Fruit fly (Drosophila melanogaster) whole organism, embryonic: Measurements from ENCODE around the gene CG1440.

Source experiments
- BtbVII ChIP-seq: fragments of 200-800 bp; sonication (Bioruptor generic); optimal IDR thresholded peaks from 3 replicates; lab custom pipeline; 2017; ENCODE audit warnings: missing biosample characterization, mild to moderate bottlenecking, missing genetic modification characterization
- CG10274 ChIP-seq: fragments of 200-800 bp; sonication (Bioruptor generic); optimal IDR thresholded peaks from 3 replicates; lab custom pipeline; 2017; ENCODE audit warnings: missing biosample characterization, mild to moderate bottlenecking, missing genetic modification characterization
- CG10979 ChIP-seq: fragments of 200-800 bp; sonication (Bioruptor generic); optimal IDR thresholded peaks from 2 replicates; lab custom pipeline; 2018; ENCODE audit warnings: missing biosample characterization, mild to moderate bottlenecking, missing genetic modification characterization, moderate library complexity
- CG11696 ChIP-seq: fragments of 200-800 bp; sonication (Bioruptor generic); IDR thresholded peaks from 2 replicates; pipeline ENCODE4 v1.3.6; 2022; ENCODE audit warnings: missing biosample characterization, missing genetic modification characterization
- CG11723 ChIP-seq: fragments of 200-800 bp; sonication (Bioruptor generic); optimal IDR thresholded peaks from 2 replicates; lab custom pipeline; 2017; ENCODE audit warnings: missing biosample characterization, mild to moderate bottlenecking, missing genetic modification characterization
- CG12104 ChIP-seq: fragments of 200-800 bp; sonication (Bioruptor generic); optimal IDR thresholded peaks from 3 replicates; lab custom pipeline; 2016; ENCODE audit warnings: missing biosample characterization, missing genetic modification characterization
- CG13123 ChIP-seq: fragments of 200-800 bp; sonication (Bioruptor generic); optimal IDR thresholded peaks from 2 replicates; lab custom pipeline; 2016; ENCODE audit warnings: missing biosample characterization, missing genetic modification characterization
- CG13624 ChIP-seq: fragments of 200-800 bp; sonication (Bioruptor generic); optimal IDR thresholded peaks from 2 replicates; lab custom pipeline; 2016; ENCODE audit warnings: missing biosample characterization, missing genetic modification characterization
- CG17612 ChIP-seq: fragments of 200-800 bp; sonication (Bioruptor generic); IDR thresholded peaks from 2 replicates; pipeline ENCODE4 v1.3.6; 2022; ENCODE audit warnings: missing biosample characterization, missing genetic modification characterization
- CG1792 ChIP-seq: fragments of 200-800 bp; sonication (Bioruptor generic); optimal IDR thresholded peaks from 2 replicates; lab custom pipeline; 2016; ENCODE audit warnings: missing biosample characterization, missing genetic modification characterization
- CG2199 ChIP-seq: fragments of 200-800 bp; sonication (Bioruptor generic); IDR thresholded peaks from 3 replicates; pipeline ENCODE4 v1.3.6; 2022; ENCODE audit warnings: missing biosample characterization, missing genetic modification characterization
- CG34376 ChIP-seq: fragments of 200-800 bp; sonication (Bioruptor generic); optimal IDR thresholded peaks from 2 replicates; lab custom pipeline; 2018; ENCODE audit warnings: missing biosample characterization, mild to moderate bottlenecking, missing genetic modification characterization
- CG3726 ChIP-seq: fragments of 200-800 bp; sonication (Bioruptor generic); IDR thresholded peaks from 3 replicates; pipeline ENCODE4, ENCODE4 v1.3.6; 2022; ENCODE audit warnings: missing biosample characterization, missing genetic modification characterization
- CG3847 ChIP-seq: fragments of 200-800 bp; sonication (Bioruptor generic); IDR thresholded peaks from 2 replicates; pipeline ENCODE4 v1.3.6; 2022; ENCODE audit warnings: missing biosample characterization, missing genetic modification characterization
- CG4730 ChIP-seq: fragments of 200-800 bp; sonication (Bioruptor generic); IDR thresholded peaks from 2 replicates; pipeline ENCODE4 v1.3.6; 2022; ENCODE audit warnings: missing biosample characterization, missing genetic modification characterization
- CG6654 ChIP-seq: fragments of 200-800 bp; sonication (Bioruptor generic); optimal IDR thresholded peaks from 2 replicates; lab custom pipeline; 2017; ENCODE audit warnings: missing biosample characterization, mild to moderate bottlenecking, missing genetic modification characterization
- CG6683 ChIP-seq: fragments of 200-800 bp; sonication (Bioruptor generic); optimal IDR thresholded peaks from 2 replicates; lab custom pipeline; 2017; ENCODE audit warnings: missing biosample characterization, mild to moderate bottlenecking, missing genetic modification characterization, missing genetic modification reagents
- CG7556 ChIP-seq: fragments of 200-800 bp; sonication (Bioruptor generic); optimal IDR thresholded peaks from 2 replicates; lab custom pipeline; 2017; ENCODE audit warnings: missing biosample characterization, mild to moderate bottlenecking, missing genetic modification characterization
- CG8089 ChIP-seq: fragments of 200-800 bp; sonication (Bioruptor generic); optimal IDR thresholded peaks from 3 replicates; lab custom pipeline; 2016; ENCODE audit warnings: missing biosample characterization, missing genetic modification characterization
- Ets65A ChIP-seq: fragments of 200-800 bp; sonication (Bioruptor generic); peaks from one replicate; lab custom pipeline; 2016; ENCODE audit warnings: missing biosample characterization, missing genetic modification characterization
- Fer3 ChIP-seq: fragments of 200-800 bp; sonication (Bioruptor generic); optimal IDR thresholded peaks from 2 replicates; lab custom pipeline; 2018; ENCODE audit warnings: missing biosample characterization, mild to moderate bottlenecking, missing genetic modification characterization, moderate library complexity
- Jarid2 ChIP-seq: fragments of 200-800 bp; sonication (Bioruptor generic); optimal IDR thresholded peaks from 3 replicates; lab custom pipeline; 2017; ENCODE audit warnings: mild to moderate bottlenecking, missing biosample characterization, missing genetic modification reagents, missing genetic modification characterization
- Kr ChIP-seq: fragments of 200-800 bp; sonication (Bioruptor generic); optimal IDR thresholded peaks from 2 replicates; lab custom pipeline; 2017; ENCODE audit warnings: missing biosample characterization, mild to moderate bottlenecking, missing genetic modification characterization
- Nf-YC ChIP-seq: fragments of 200-800 bp; optimal IDR thresholded peaks from 3 replicates; lab custom pipeline; 2019; ENCODE audit warnings: missing biosample characterization, mild to moderate bottlenecking, missing genetic modification characterization, moderate library complexity
- Scr ChIP-seq: fragments of 200-800 bp; sonication (Bioruptor generic); IDR thresholded peaks from 2 replicates; pipeline ENCODE4 v1.3.6; 2022; ENCODE audit warnings: missing biosample characterization, missing genetic modification characterization; ENCODE audit not compliant: partially characterized antibody
- az2 ChIP-seq: fragments of 200-800 bp; sonication (Bioruptor generic); optimal IDR thresholded peaks from 3 replicates; lab custom pipeline; 2016; ENCODE audit warnings: missing biosample characterization, missing genetic modification characterization
- btn ChIP-seq: fragments of 200-800 bp; sonication (Bioruptor generic); optimal IDR thresholded peaks from 2 replicates; lab custom pipeline; 2016; ENCODE audit warnings: missing biosample characterization, missing genetic modification characterization
- croc ChIP-seq: fragments of 200-800 bp; sonication (Bioruptor generic); conservative IDR thresholded peaks from 3 replicates; pipeline ENCODE4 v1.3.6; 2022; ENCODE audit warnings: missing biosample characterization, missing genetic modification characterization
- dmrt11E ChIP-seq: fragments of 200-800 bp; sonication (Bioruptor generic); optimal IDR thresholded peaks from 3 replicates; lab custom pipeline; 2018; ENCODE audit warnings: missing biosample characterization, mild to moderate bottlenecking, missing genetic modification characterization, moderate library complexity
- emc ChIP-seq: fragments of 200-800 bp; sonication (Bioruptor generic); optimal IDR thresholded peaks from 2 replicates; lab custom pipeline; 2016; ENCODE audit warnings: missing biosample characterization, missing genetic modification characterization
- gce ChIP-seq: fragments of 200-800 bp; sonication (Bioruptor generic); IDR thresholded peaks from 3 replicates; pipeline ENCODE4 v1.3.6; 2022; ENCODE audit warnings: missing biosample characterization, missing genetic modification characterization
- h ChIP-seq: fragments of >200 bp; optimal IDR thresholded peaks from 2 replicates; lab custom pipeline; 2017
- hkb ChIP-seq, 2 experiments: fragments of 200-800 bp in 1 of 2; fragments of >200 bp in 1 of 2; sonication (Bioruptor generic) in 1 of 2; IDR thresholded peaks in 1 of 2; optimal IDR thresholded peaks in 1 of 2; 2 replicates each; pipeline versions ENCODE4 v1.3.6 to Lab custom; 2017 to 2022; ENCODE audit warnings: missing biosample characterization in 1 of 2, missing genetic modification characterization in 1 of 2
- insv ChIP-seq, 2 experiments: fragments of 200-800 bp; sonication (Bioruptor generic); optimal IDR thresholded peaks; 3 replicates each; lab custom pipeline; 2016 to 2018; ENCODE audit warnings: missing biosample characterization in 2 of 2, missing genetic modification characterization in 2 of 2
- kah ChIP-seq: fragments of 200-800 bp; sonication (Bioruptor generic); optimal IDR thresholded peaks from 2 replicates; lab custom pipeline; 2018; ENCODE audit warnings: missing biosample characterization, mild to moderate bottlenecking, missing genetic modification characterization
- ken ChIP-seq: fragments of 200-800 bp; sonication (Bioruptor generic); IDR thresholded peaks from 3 replicates; pipeline ENCODE4 v1.3.6; 2022; ENCODE audit warnings: missing biosample characterization, missing genetic modification characterization
- mam ChIP-seq: fragments of 200-800 bp; sonication (Bioruptor generic); optimal IDR thresholded peaks from 3 replicates; lab custom pipeline; 2016; ENCODE audit warnings: missing biosample characterization, missing genetic modification characterization
- nmo ChIP-seq: fragments of 200-800 bp; sonication (Bioruptor generic); optimal IDR thresholded peaks from 2 replicates; lab custom pipeline; 2018; ENCODE audit warnings: missing biosample characterization, mild to moderate bottlenecking, missing genetic modification characterization, moderate library complexity
- nom ChIP-seq: fragments of 200-800 bp; sonication (Bioruptor generic); optimal IDR thresholded peaks from 2 replicates; lab custom pipeline; 2017; ENCODE audit warnings: missing biosample characterization, missing genetic modification characterization, mild to moderate bottlenecking, moderate library complexity, missing genetic modification reagents
- pho ChIP-seq: fragments of 200-800 bp; sonication (Bioruptor generic); optimal IDR thresholded peaks from 2 replicates; lab custom pipeline; 2016; ENCODE audit warnings: missing biosample characterization, missing genetic modification characterization
- pros ChIP-seq: fragments of 200-800 bp; sonication (Bioruptor generic); optimal IDR thresholded peaks from 3 replicates; lab custom pipeline; 2019; ENCODE audit warnings: missing biosample characterization, mild to moderate bottlenecking, missing genetic modification characterization, moderate library complexity
- pzg ChIP-seq: fragments of 200-800 bp; sonication (Bioruptor generic); optimal IDR thresholded peaks from 3 replicates; lab custom pipeline; 2018; ENCODE audit warnings: missing biosample characterization, mild to moderate bottlenecking, missing genetic modification characterization, moderate library complexity
- repo ChIP-seq: fragments of 200-800 bp; sonication (Bioruptor generic); optimal IDR thresholded peaks from 2 replicates; lab custom pipeline; 2016; ENCODE audit warnings: missing biosample characterization, missing genetic modification characterization
- ro ChIP-seq: fragments of 200-800 bp; sonication (Bioruptor generic); IDR thresholded peaks from 2 replicates; pipeline ENCODE4 v1.3.6; 2022; ENCODE audit warnings: missing biosample characterization, missing genetic modification characterization
- run ChIP-seq: fragments of 200-800 bp; sonication (Bioruptor generic); optimal IDR thresholded peaks from 3 replicates; lab custom pipeline; 2018; ENCODE audit warnings: missing biosample characterization, mild to moderate bottlenecking, missing genetic modification characterization
- sc ChIP-seq, 3 experiments: fragments of >200 bp in 2 of 3; fragments of 200-800 bp in 1 of 3; sonication (Bioruptor generic) in 1 of 3; optimal IDR thresholded peaks; 2 replicates in 2 of 3; 3 replicates in 1 of 3; lab custom pipeline; 2017; ENCODE audit warnings: mild to moderate bottlenecking in 1 of 3, missing biosample characterization in 1 of 3, missing genetic modification characterization in 1 of 3, missing genetic modification reagents in 1 of 3
- schlank ChIP-seq: fragments of 200-800 bp; sonication (Bioruptor generic); optimal IDR thresholded peaks from 2 replicates; lab custom pipeline; 2018; ENCODE audit warnings: missing biosample characterization, mild to moderate bottlenecking, missing genetic modification characterization
- sug ChIP-seq: fragments of 200-800 bp; optimal IDR thresholded peaks from 2 replicates; lab custom pipeline; 2019; ENCODE audit warnings: missing biosample characterization, mild to moderate bottlenecking, missing genetic modification characterization, moderate library complexity
- vnd ChIP-seq: fragments of 200-800 bp; sonication (Bioruptor generic); IDR thresholded peaks from 3 replicates; pipeline ENCODE4 v1.3.6; 2022; ENCODE audit warnings: missing biosample characterization, missing genetic modification characterization; ENCODE audit not compliant: partially characterized antibody
- wdn ChIP-seq: fragments of 200-800 bp; sonication (Bioruptor generic); IDR thresholded peaks from 2 replicates; pipeline ENCODE4 v1.3.6; 2022; ENCODE audit warnings: missing biosample characterization, missing genetic modification characterization

Gene CG1440

dm6 chrX:8455019-8455555 lies 18.2 kb downstream of the CG1440 start, which contains the start of gene org-1 (continued):
- peak; percentile 73 for TF ChIP-seq CG6683 (GFP tag; lab: Kevin White, UChicago)
- TF ChIP-seq btn: peak; percentile 67
- peak; percentile 97 for TF ChIP-seq CG3847 (GFP tag; lab: Robert Waterston, UW)
- peak; percentile 66 for TF ChIP-seq pho (GFP tag; lab: Kevin White, UChicago)
- TF ChIP-seq CG8089 (GFP tag; lab: Kevin White, UChicago): peak; percentile 80
- TF ChIP-seq h (lab: Kevin White, UChicago): no peak
- TF ChIP-seq CG3726 (GFP tag; lab: Robert Waterston, UW): peak; percentile 96
- TF ChIP-seq schlank (tag; lab: Kevin White, UChicago): peak; percentile 70
- TF ChIP-seq nom (GFP tag; lab: Kevin White, UChicago): peak; percentile 84
- peak; percentile 87 for TF ChIP-seq sug (tag; lab: Kevin White, UChicago)
- no peak for TF ChIP-seq hkb (optimal IDR thresholded peaks at IDR 0.05; lab: Kevin White, UChicago)
- peak; percentile 97 for TF ChIP-seq hkb (GFP tag; IDR thresholded peaks at IDR 0.05; lab: Robert Waterston, UW)
- TF ChIP-seq CG4730 (GFP tag; lab: Robert Waterston, UW): peak; percentile 97
- TF ChIP-seq CG6654 (GFP tag; lab: Kevin White, UChicago): peak; percentile 85
- TF ChIP-seq nmo (GFP tag; lab: Kevin White, UChicago): peak; percentile 97
- peak; percentile 97 for TF ChIP-seq CG10979
- TF ChIP-seq CG2199 (GFP tag; lab: Robert Waterston, UW): peak; percentile 98
- no peak for TF ChIP-seq vnd (GFP tag; lab: Robert Waterston, UW)
- TF ChIP-seq az2 (GFP tag; lab: Kevin White, UChicago): peak; percentile 95
- TF ChIP-seq run (tag; lab: Kevin White, UChicago): peak; percentile 83
- TF ChIP-seq CG13123 (GFP tag; lab: Kevin White, UChicago): peak; percentile 90
- peak; percentile 48 for TF ChIP-seq Kr
- TF ChIP-seq pros (GFP tag; lab: Kevin White, UChicago): peak; percentile 23
- TF ChIP-seq CG10274 (GFP tag; lab: Kevin White, UChicago): peak; percentile 99
- TF ChIP-seq Fer3 (tag; lab: Kevin White, UChicago): peak; percentile 93
- peak; percentile 85 for TF ChIP-seq BtbVII
- TF ChIP-seq CG34376 (GFP tag; lab: Kevin White, UChicago): peak; percentile 58
- TF ChIP-seq CG12104: peak; percentile 82
- TF ChIP-seq sc (optimal IDR thresholded peaks at IDR 0.05; lab: Kevin White, UChicago): no peak
- TF ChIP-seq sc (GFP tag; optimal IDR thresholded peaks at IDR 0.05; lab: Kevin White, UChicago): peak; percentile 93
- TF ChIP-seq repo: peak; percentile 62
- TF ChIP-seq emc (GFP tag; lab: Kevin White, UChicago): peak; percentile 66
- TF ChIP-seq kah: peak; percentile 84
- peak; percentile 90 for TF ChIP-seq CG7556 (GFP tag; lab: Kevin White, UChicago)
- peak; percentile 98 for TF ChIP-seq ken
- TF ChIP-seq ro (GFP tag; lab: Robert Waterston, UW): peak; percentile 94
- peak; percentile 73 for TF ChIP-seq CG13624 (GFP tag; lab: Kevin White, UChicago)
- peak; percentile 96 for TF ChIP-seq Nf-YC (tag; lab: Kevin White, UChicago)
- TF ChIP-seq CG11723 (GFP tag; lab: Kevin White, UChicago): peak; percentile 86
- TF ChIP-seq CG17612: peak; percentile 89
- TF ChIP-seq dmrt11E (tag; lab: Kevin White, UChicago): peak; percentile 98
- TF ChIP-seq pzg (GFP tag; lab: Kevin White, UChicago): no peak
- TF ChIP-seq wdn (GFP tag; lab: Robert Waterston, UW): peak; percentile 90
- peak; percentile 55 for TF ChIP-seq CG1792 (GFP tag; lab: Kevin White, UChicago)
- no peak for TF ChIP-seq Scr
- TF ChIP-seq insv (GFP tag; optimal IDR thresholded peaks at IDR 0.05; lab: Kevin White, UChicago): peak in 1 of 2 experiments; percentile 50
- TF ChIP-seq croc (GFP tag; lab: Robert Waterston, UW): peak; percentile 98
- peak; percentile 93 for TF ChIP-seq CG11696 (GFP tag; lab: Robert Waterston, UW)
- peak; percentile 85 for TF ChIP-seq mam (GFP tag; lab: Kevin White, UChicago)
- peak; percentile 97 for TF ChIP-seq gce (GFP tag; lab: Robert Waterston, UW)
- TF ChIP-seq Ets65A (GFP tag; lab: Kevin White, UChicago): peak; percentile 98
- TF ChIP-seq Jarid2 (GFP tag; lab: Kevin White, UChicago): peak; percentile 73
